Worm (Caenorhabditis elegans): ENCODE data around the gene pph-5.

Gene pph-5

ce11 chrV:19237204-19237603 lies 46.9 kb downstream of the pph-5 start, which contains the start of gene fbxb-2:
Gene fbxb-2 (minus strand): TSS chrV:19237304.
- no peak for TF ChIP-seq pha-4 (tag; optimal IDR thresholded peaks at IDR 0.05)
- TF ChIP-seq F52B5.7 (tag; optimal IDR thresholded peaks at IDR 0.05), result no peak

DNA sequence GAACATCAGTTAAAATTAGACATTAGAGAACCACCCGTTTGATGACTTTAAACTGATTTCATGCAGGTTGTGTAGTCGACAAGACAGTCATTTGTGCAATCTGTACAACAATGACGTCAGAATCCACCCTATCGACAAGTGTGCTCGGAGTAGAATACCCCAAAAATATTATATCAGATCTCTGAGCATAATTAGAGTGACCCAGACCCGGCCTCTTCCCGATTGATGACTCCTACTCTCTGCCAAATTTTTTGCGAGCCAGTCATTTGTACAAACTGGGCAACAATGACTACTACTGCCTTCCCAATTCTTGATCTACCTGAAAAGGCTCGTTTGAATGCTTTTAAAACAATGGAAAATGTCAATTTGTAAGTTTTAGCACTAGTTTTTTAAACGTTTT lies 49.8 kb downstream of the pph-5 start, which contains the start of the genes fbxb-115 and fbxb-1:
TSS of gene fbxb-115 (minus strand) at position 101 of the 400 bp plus-strand sequence.
TSS of gene fbxb-1 (plus strand) at position 226 of the 400 bp plus-strand sequence.
- TF ChIP-seq ama-1 (optimal IDR thresholded peaks at IDR 0.05), result no peak
- TF ChIP-seq ama-1 (GFP tag; optimal IDR thresholded peaks at IDR 0.05), result no peak
- TF ChIP-seq nfya-1 (tag; optimal IDR thresholded peaks at IDR 0.05; ENCODE audit: borderline replicate concordance, insufficient read depth), result no peak
- TF ChIP-seq K12H6.12 (tag; optimal IDR thresholded peaks at IDR 0.05), result no peak
- TF ChIP-seq T26A5.8 (tag; optimal IDR thresholded peaks at IDR 0.05), result no peak
- TF ChIP-seq hsf-1 (GFP tag; IDR thresholded peaks at IDR 0.05), result no peak
- no peak for TF ChIP-seq F57A8.1 (GFP tag; optimal IDR thresholded peaks at IDR 0.05)
- TF ChIP-seq T07F8.4 (tag; optimal IDR thresholded peaks at IDR 0.05), result no peak

Measured in whole organism, young adult.